Worm (Caenorhabditis elegans) whole organism, young adult: ENCODE measurements around the gene Y39A3B.8.
A peak's percentile ranks its signal among the peaks of the same experiment; 100 is the strongest.

Experiments
- C06A6.2 ChIP-seq: fragments of 200-800 bp; sonication (Bioruptor generic); conservative IDR thresholded peaks from 2 replicates; pipeline ENCODE4 v1.3.6; 2022; ENCODE audit warnings: missing genetic modification characterization, missing compliant biosample characterization
- D2030.7 ChIP-seq: fragments of 200-800 bp; sonication (Bioruptor generic); IDR thresholded peaks from 2 replicates; pipeline ENCODE4 v1.3.6; 2022; ENCODE audit warnings: missing genetic modification reagents, missing genetic modification characterization, missing compliant biosample characterization
- F22D6.2 ChIP-seq: sonication (generic microtip); optimal IDR thresholded peaks from 2 replicates; lab custom pipeline; 2016; ENCODE audit warnings: mild to moderate bottlenecking, missing genetic modification characterization, missing compliant biosample characterization
- F37B4.10 ChIP-seq: fragments of 200-800 bp; sonication (Bioruptor generic); IDR thresholded peaks from 2 replicates; pipeline ENCODE4 v1.3.6; 2022; ENCODE audit warnings: missing genetic modification characterization, missing compliant biosample characterization
- F39B2.1 ChIP-seq: fragments of 200-800 bp; sonication (Bioruptor generic); IDR thresholded peaks from 2 replicates; pipeline ENCODE4 v1.3.6; 2022; ENCODE audit warnings: missing genetic modification reagents, missing genetic modification characterization, missing compliant biosample characterization
- F55B11.4 ChIP-seq: sonication (generic microtip); optimal IDR thresholded peaks from 2 replicates; lab custom pipeline; 2016; ENCODE audit warnings: missing compliant biosample characterization, missing genetic modification characterization, borderline replicate concordance; ENCODE audit not compliant: insufficient read depth
- atf-7 ChIP-seq: sonication (generic microtip); optimal IDR thresholded peaks from 2 replicates; lab custom pipeline; 2017; ENCODE audit warnings: mild to moderate bottlenecking, missing genetic modification characterization, missing compliant biosample characterization
- athp-1 ChIP-seq: sonication (generic microtip); optimal IDR thresholded peaks from 2 replicates; lab custom pipeline; 2017; ENCODE audit warnings: mild to moderate bottlenecking, missing genetic modification characterization, missing compliant biosample characterization
- attf-5 ChIP-seq: fragments of 200-800 bp; sonication (Bioruptor generic); optimal IDR thresholded peaks from 2 replicates; lab custom pipeline; 2018; ENCODE audit warnings: mild to moderate bottlenecking, missing genetic modification characterization, missing compliant biosample characterization
- attf-6 ChIP-seq: fragments of 200-800 bp; sonication (Bioruptor generic); IDR thresholded peaks from 2 replicates; pipeline ENCODE4 v1.3.6; 2022; ENCODE audit warnings: missing genetic modification reagents, missing genetic modification characterization, missing compliant biosample characterization
- bed-2 ChIP-seq: fragments of 200-800 bp; sonication (Bioruptor generic); IDR thresholded peaks from 2 replicates; pipeline ENCODE4 v1.3.6; 2022; ENCODE audit warnings: missing genetic modification reagents, missing genetic modification characterization, missing compliant biosample characterization
- cebp-2 ChIP-seq: fragments of 200-800 bp; sonication (Bioruptor generic); IDR thresholded peaks from 2 replicates; pipeline ENCODE4 v1.3.6; 2022; ENCODE audit warnings: missing genetic modification characterization, missing compliant biosample characterization
- ceh-100 ChIP-seq: fragments of 200-800 bp; sonication (Bioruptor generic); IDR thresholded peaks from 2 replicates; pipeline ENCODE4 v1.3.6; 2022; ENCODE audit warnings: missing genetic modification reagents, missing genetic modification characterization, missing compliant biosample characterization
- ceh-27 ChIP-seq: fragments of 200-800 bp; sonication (Bioruptor generic); optimal IDR thresholded peaks from 2 replicates; lab custom pipeline; 2018; ENCODE audit warnings: mild to moderate bottlenecking, missing genetic modification characterization, moderate library complexity, missing compliant biosample characterization
- ceh-91 ChIP-seq: fragments of 200-800 bp; sonication (Bioruptor generic); IDR thresholded peaks from 2 replicates; pipeline ENCODE4 v1.3.6; 2022; ENCODE audit warnings: missing genetic modification reagents, missing genetic modification characterization, missing compliant biosample characterization
- dox-1 ChIP-seq: fragments of 200-800 bp; sonication (Bioruptor generic); IDR thresholded peaks from 2 replicates; pipeline ENCODE4 v1.3.6; 2022; ENCODE audit warnings: missing genetic modification reagents, missing genetic modification characterization, missing compliant biosample characterization
- egrh-3 ChIP-seq: fragments of 200-800 bp; sonication (Bioruptor generic); IDR thresholded peaks from 2 replicates; pipeline ENCODE4 v1.3.6; 2022; ENCODE audit warnings: missing genetic modification reagents, missing genetic modification characterization, missing compliant biosample characterization
- him-1 ChIP-seq: sonication (generic microtip); optimal IDR thresholded peaks from 2 replicates; lab custom pipeline; 2016; ENCODE audit warnings: missing genotype, missing genetic modification reagents, missing genetic modification characterization, missing compliant biosample characterization
- let-607 ChIP-seq, 2 experiments: fragments of 200-800 bp in 1 of 2; sonication (Bioruptor generic) in 1 of 2; sonication (generic microtip) in 1 of 2; optimal IDR thresholded peaks; 2 replicates each; lab custom pipeline; 2016 to 2018; ENCODE audit warnings: mild to moderate bottlenecking in 2 of 2, missing compliant biosample characterization in 2 of 2, missing genetic modification characterization in 2 of 2, moderate library complexity in 2 of 2, missing genotype in 1 of 2
- lin-54 ChIP-seq: fragments of 200-800 bp; sonication (Bioruptor generic); optimal IDR thresholded peaks from 2 replicates; lab custom pipeline; 2018; ENCODE audit warnings: mild to moderate bottlenecking, missing genetic modification characterization, missing compliant biosample characterization
- lsl-1 ChIP-seq: fragments of 200-800 bp; sonication (Bioruptor generic); optimal IDR thresholded peaks from 2 replicates; lab custom pipeline; 2018; ENCODE audit warnings: mild to moderate bottlenecking, missing genetic modification characterization, moderate library complexity, missing compliant biosample characterization
- lsy-27 ChIP-seq: sonication (generic microtip); optimal IDR thresholded peaks from 2 replicates; lab custom pipeline; 2017; ENCODE audit warnings: missing genetic modification characterization, mild to moderate bottlenecking, missing compliant biosample characterization, antibody characterized with exemption, missing genotype, borderline replicate concordance; ENCODE audit not compliant: insufficient read depth
- madf-8 ChIP-seq: fragments of 200-800 bp; sonication (Bioruptor generic); conservative IDR thresholded peaks from 2 replicates; pipeline ENCODE4 v1.3.6; 2022; ENCODE audit warnings: missing genetic modification reagents, missing genetic modification characterization, missing compliant biosample characterization
- mes-4 ChIP-seq: sonication (generic microtip); optimal IDR thresholded peaks from 2 replicates; lab custom pipeline; 2016; ENCODE audit warnings: missing genotype, missing genetic modification characterization, missing compliant biosample characterization
- nhr-80 ChIP-seq: sonication (generic microtip); optimal IDR thresholded peaks from 2 replicates; lab custom pipeline; 2016; ENCODE audit warnings: missing genetic modification characterization, missing compliant biosample characterization
- pbrm-1 ChIP-seq: fragments of 200-800 bp; sonication (Bioruptor generic); IDR thresholded peaks from 2 replicates; pipeline ENCODE4 v1.3.6; 2022; ENCODE audit warnings: missing genetic modification reagents, missing genetic modification characterization, missing compliant biosample characterization
- rcor-1 ChIP-seq: fragments of 200-800 bp; sonication (Bioruptor generic); IDR thresholded peaks from 2 replicates; pipeline ENCODE4 v1.3.6; 2022; ENCODE audit warnings: missing genetic modification reagents, missing genetic modification characterization, missing compliant biosample characterization
- rec-8 ChIP-seq, 2 experiments: sonication (generic microtip); optimal IDR thresholded peaks; 2 replicates each; lab custom pipeline; 2016; ENCODE audit warnings: mild to moderate bottlenecking in 2 of 2, missing genetic modification characterization in 2 of 2, missing genetic modification reagents in 2 of 2, missing genotype in 2 of 2, missing biosample characterization in 1 of 2, missing compliant biosample characterization in 1 of 2, moderate library complexity in 1 of 2
- snpc-1.1 ChIP-seq: sonication (generic microtip); optimal IDR thresholded peaks from 2 replicates; lab custom pipeline; 2017; ENCODE audit warnings: missing genetic modification characterization, mild to moderate bottlenecking, missing compliant biosample characterization, antibody characterized with exemption, moderate library complexity, missing genotype, missing genetic modification reagents; ENCODE audit not compliant: insufficient read depth
- zfh-2 ChIP-seq: fragments of 200-800 bp; sonication (Bioruptor generic); conservative IDR thresholded peaks from 2 replicates; pipeline ENCODE4 v1.3.6; 2022; ENCODE audit warnings: missing genetic modification reagents, missing genetic modification characterization, missing compliant biosample characterization
- ztf-25 ChIP-seq: fragments of 200-800 bp; sonication (Bioruptor generic); IDR thresholded peaks from 2 replicates; pipeline ENCODE4 v1.3.6; 2022; ENCODE audit warnings: missing genetic modification reagents, missing genetic modification characterization, missing compliant biosample characterization
- ztf-26 ChIP-seq: sonication (generic microtip); optimal IDR thresholded peaks from 2 replicates; lab custom pipeline; 2017; ENCODE audit warnings: missing genetic modification characterization, missing compliant biosample characterization
- ztf-6 ChIP-seq: fragments of 200-800 bp; sonication (Bioruptor generic); IDR thresholded peaks from 2 replicates; pipeline ENCODE4 v1.3.6; 2022; ENCODE audit warnings: missing genetic modification reagents, missing genetic modification characterization, missing compliant biosample characterization

Gene Y39A3B.8

DNA sequence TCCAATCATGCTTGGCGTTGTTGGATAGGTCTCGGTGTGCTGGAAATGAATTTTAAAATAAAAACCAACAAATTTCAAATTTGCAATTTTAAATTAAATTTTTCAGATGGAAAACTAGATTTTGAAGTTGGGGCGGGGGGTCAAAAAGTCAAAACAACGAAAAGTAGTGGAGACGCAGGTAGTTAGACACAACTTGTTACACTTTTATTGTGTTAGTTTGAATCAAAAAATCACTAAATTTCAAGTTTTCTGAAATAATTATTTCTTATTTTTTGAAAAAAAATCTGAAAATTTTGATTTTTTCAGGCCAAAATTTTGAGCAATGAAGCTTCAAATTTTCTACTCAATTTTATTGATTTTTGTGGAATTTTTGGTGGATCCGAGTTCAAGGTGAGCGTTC lies at the start of gene Y39A3B.8:
Gene Y39A3B.8, plus strand, starts transcription at position 301 of the 400 bp plus-strand sequence.
- TF ChIP-seq pbrm-1, result no peak
- TF ChIP-seq, all 124 proteins: peak for 0

DNA sequence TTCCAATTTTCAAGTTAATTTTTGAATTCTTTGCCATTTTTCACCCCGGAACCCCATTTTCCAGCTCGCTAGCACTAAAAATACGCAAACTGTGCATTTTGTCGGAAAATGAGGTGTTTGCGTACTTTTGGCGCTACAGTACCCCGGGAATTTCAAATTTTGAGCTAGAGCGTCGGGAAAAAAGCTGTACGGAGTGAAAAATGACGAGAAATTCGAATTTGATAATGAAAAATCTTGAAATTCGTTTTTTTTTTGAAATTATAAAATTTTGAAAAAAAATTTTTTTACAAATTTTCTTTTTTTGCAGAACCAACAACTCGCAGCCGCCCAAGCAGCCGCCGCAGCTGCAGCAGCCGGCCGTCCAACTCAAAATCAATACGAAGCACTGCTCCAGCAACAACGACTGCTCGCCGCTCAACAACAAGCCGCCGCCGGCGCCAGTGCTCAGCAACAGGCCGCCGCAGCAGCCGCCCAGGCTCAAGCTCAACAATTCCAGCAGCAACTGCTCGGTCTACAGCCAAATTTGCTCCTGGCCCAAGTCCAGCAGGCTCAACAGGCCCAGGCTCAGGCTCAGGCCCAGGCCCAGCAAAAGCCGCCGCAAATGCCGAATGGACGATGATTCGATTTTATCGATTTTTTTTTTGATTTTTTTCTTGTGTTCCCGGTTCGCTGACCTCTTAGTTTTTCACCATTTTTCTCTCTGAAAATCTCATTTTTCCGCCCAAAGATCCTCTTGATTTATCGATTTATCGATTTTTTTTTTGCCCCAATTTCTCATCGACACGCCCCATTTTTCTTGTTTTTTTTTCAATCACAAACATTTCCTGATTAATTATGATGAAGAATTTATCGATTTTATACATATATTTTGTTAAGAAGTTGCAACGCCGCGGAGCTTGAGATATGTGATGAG lies 48.8 kb upstream of the Y39A3B.8 start:
- TF ChIP-seq dox-1 (GFP tag; lab: Robert Waterston, UW), result no peak
- no peak for TF ChIP-seq ceh-100 (GFP tag; lab: Robert Waterston, UW)
- TF ChIP-seq atf-7, result no peak
- 0 out of 2 replicates have a peak, but pooled peaks have one; percentile 67 for TF ChIP-seq cebp-2 (GFP tag; lab: Robert Waterston, UW)
- TF ChIP-seq F55B11.4, result no peak
- peak; percentile 66; the same call in 1 of the 2 replicates for TF ChIP-seq bed-2 (GFP tag; lab: Robert Waterston, UW)
- no peak for TF ChIP-seq ceh-27 (GFP tag; lab: Kevin White, UChicago)
- TF ChIP-seq C06A6.2 (GFP tag; lab: Robert Waterston, UW), result no peak
- TF ChIP-seq egrh-3 (GFP tag; lab: Robert Waterston, UW), result peak; percentile 89
- TF ChIP-seq F37B4.10 (GFP tag; lab: Robert Waterston, UW), result 0 out of 2 replicates have a peak, but pooled peaks have one; percentile 16
- no peak for TF ChIP-seq lin-54
- no peak for TF ChIP-seq rec-8 (tag; optimal IDR thresholded peaks at IDR 0.05; lab: Kevin White, UChicago)
- TF ChIP-seq athp-1 (tag; lab: Kevin White, UChicago), result no peak
- TF ChIP-seq nhr-80, result no peak
- TF ChIP-seq F39B2.1, result no peak
- no peak for TF ChIP-seq lsl-1
- TF ChIP-seq zfh-2 (GFP tag; lab: Robert Waterston, UW), result peak; percentile 95
- peak; percentile 6 for TF ChIP-seq attf-5 (GFP tag; lab: Kevin White, UChicago)
- no peak for TF ChIP-seq lsy-27
- TF ChIP-seq, all 124 proteins: peak for 6

DNA sequence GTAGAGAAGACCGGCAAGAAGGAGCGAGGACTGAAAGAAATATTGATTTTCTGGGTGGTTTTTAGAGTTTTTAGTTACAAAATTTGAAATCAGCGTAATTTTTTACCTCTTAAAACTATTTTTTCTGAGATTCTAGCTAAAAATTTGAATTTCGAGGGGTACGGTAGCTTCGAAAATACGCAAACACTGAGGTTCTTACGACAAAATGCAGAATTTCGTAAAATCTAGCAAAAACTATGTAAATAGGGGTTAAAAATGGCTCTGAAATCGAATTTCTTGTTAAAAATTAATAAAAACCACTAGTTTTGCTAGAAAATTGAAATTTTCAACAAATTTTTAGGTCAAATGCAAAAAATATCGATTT lies 48.2 kb upstream of the Y39A3B.8 start:
- TF ChIP-seq him-1 (peak; percentile 85), snpc-1.1 (tag; lab: Kevin White, UChicago) (no peak), ztf-25 (GFP tag; lab: Robert Waterston, UW) (no peak), lsl-1 (peak; percentile 26)

DNA sequence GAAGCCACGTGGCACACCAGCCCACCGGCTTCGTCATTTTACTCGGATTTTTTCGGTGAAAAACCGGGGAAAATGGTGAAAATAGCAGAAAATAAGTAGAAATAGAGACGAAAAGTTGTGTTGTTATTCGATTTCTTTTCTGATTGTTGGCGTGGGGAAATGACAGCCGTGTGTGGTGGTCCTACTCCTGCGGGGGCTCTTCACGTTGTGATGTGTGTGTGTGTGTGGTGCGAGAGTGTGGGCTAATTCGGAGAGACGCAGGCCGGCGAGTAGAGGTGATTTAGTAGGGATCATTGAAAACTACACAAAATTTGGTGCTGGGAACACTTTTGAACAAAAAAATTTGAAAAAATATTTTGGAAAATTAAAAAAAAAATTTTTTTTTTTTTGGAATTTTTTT lies 44.3 kb upstream of the Y39A3B.8 start, which contains the start of gene F53A3.1:
Gene F53A3.1, minus strand, starts transcription at position 150 of the 400 bp plus-strand sequence.
- TF ChIP-seq ztf-26 (tag; lab: Kevin White, UChicago), result no peak
- TF ChIP-seq ceh-91 (GFP tag; lab: Robert Waterston, UW), result no peak
- TF ChIP-seq mes-4, result no peak
- no peak for TF ChIP-seq let-607 (tag; optimal IDR thresholded peaks at IDR 0.05; lab: Kevin White, UChicago)
- no peak for TF ChIP-seq F22D6.2 (tag; lab: Kevin White, UChicago)
- TF ChIP-seq attf-6 (GFP tag; lab: Robert Waterston, UW), result no peak
- TF ChIP-seq ceh-100 (GFP tag; lab: Robert Waterston, UW), result no peak
- no peak for TF ChIP-seq D2030.7 (GFP tag; lab: Robert Waterston, UW)
- no peak for TF ChIP-seq ztf-6 (GFP tag; lab: Robert Waterston, UW)
- TF ChIP-seq rcor-1 (GFP tag; lab: Robert Waterston, UW), result no peak
- TF ChIP-seq madf-8 (GFP tag; lab: Robert Waterston, UW), result no peak
- TF ChIP-seq, all 124 proteins: peak for 0
